Worm (Caenorhabditis elegans) whole organism, L1 larva: ENCODE results near the gene mboa-1.

ENCODE experiments used
- C04F5.9 ChIP-seq: sonication (generic microtip); optimal IDR thresholded peaks from 2 replicates; lab custom pipeline; 2016; ENCODE audit warnings: missing genetic modification characterization, missing compliant biosample characterization
- C16A3.4 ChIP-seq: fragments of 150-350 bp; optimal IDR thresholded peaks from 2 replicates; lab custom pipeline; 2014; ENCODE audit warnings: missing biosample characterization, missing genetic modification characterization
- C34B4.2 ChIP-seq: sonication (generic microtip); optimal IDR thresholded peaks from 2 replicates; lab custom pipeline; 2017; ENCODE audit warnings: mild to moderate bottlenecking, missing genetic modification characterization, missing compliant biosample characterization
- blmp-1 ChIP-seq: fragments of 150-350 bp; optimal IDR thresholded peaks from 2 replicates; lab custom pipeline; 2014; ENCODE audit warnings: missing biosample characterization, missing genetic modification characterization
- ceh-63 ChIP-seq: fragments of 200-800 bp; sonication (Bioruptor generic); optimal IDR thresholded peaks from 2 replicates; lab custom pipeline; 2018; ENCODE audit warnings: mild to moderate bottlenecking, missing genetic modification characterization, missing compliant biosample characterization
- ceh-82 ChIP-seq, 3 experiments: fragments of 150-350 bp in 1 of 3; sonication (generic microtip) in 2 of 3; optimal IDR thresholded peaks; 2 replicates each; lab custom pipeline; 2014 to 2017; ENCODE audit warnings: missing biosample characterization in 3 of 3, missing genetic modification characterization in 3 of 3
- ceh-88 ChIP-seq: fragments of 200-800 bp; sonication (Bioruptor generic); IDR thresholded peaks from 2 replicates; pipeline ENCODE4 v1.3.6; 2022; ENCODE audit warnings: missing genetic modification characterization, missing compliant biosample characterization
- dpl-1 ChIP-seq, 3 experiments: fragments of 150-350 bp in 2 of 3; sonication (generic microtip) in 1 of 3; optimal IDR thresholded peaks; 2 replicates each; lab custom pipeline; 2014 to 2017; ENCODE audit warnings: missing biosample characterization in 3 of 3, missing genetic modification characterization in 3 of 3, missing genetic modification reagents in 3 of 3
- dsc-1 ChIP-seq: sonication (generic microtip); optimal IDR thresholded peaks from 2 replicates; lab custom pipeline; 2016; ENCODE audit warnings: mild to moderate bottlenecking, missing genetic modification characterization, missing compliant biosample characterization
- elt-2 ChIP-seq: sonication (generic microtip); optimal IDR thresholded peaks from 2 replicates; lab custom pipeline; 2016; ENCODE audit warnings: missing genetic modification characterization, mild to moderate bottlenecking, inconsistent platforms, missing compliant biosample characterization, missing genetic modification reagents
- fkh-10 ChIP-seq: sonication (generic microtip); optimal IDR thresholded peaks from 2 replicates; lab custom pipeline; 2017; ENCODE audit warnings: missing biosample characterization, missing genetic modification reagents, missing genetic modification characterization
- fkh-4 ChIP-seq: sonication (generic microtip); optimal IDR thresholded peaks from 2 replicates; lab custom pipeline; 2016; ENCODE audit warnings: missing compliant biosample characterization, missing genetic modification characterization, borderline replicate concordance
- fkh-8 ChIP-seq: sonication (generic microtip); optimal IDR thresholded peaks from 2 replicates; lab custom pipeline; 2016; ENCODE audit warnings: mild to moderate bottlenecking, missing genetic modification characterization, missing compliant biosample characterization
- grh-1 ChIP-seq: fragments of 200-800 bp; sonication (Bioruptor generic); IDR thresholded peaks from 2 replicates; pipeline ENCODE4 v1.3.6; 2022; ENCODE audit warnings: missing genetic modification reagents, missing genetic modification characterization, missing compliant biosample characterization
- hlh-17 ChIP-seq: fragments of 200-800 bp; sonication (Bioruptor generic); optimal IDR thresholded peaks from 2 replicates; lab custom pipeline; 2018; ENCODE audit warnings: missing genetic modification characterization, mild to moderate bottlenecking, missing compliant biosample characterization, moderate library complexity, borderline replicate concordance
- irx-1 ChIP-seq: sonication (generic microtip); optimal IDR thresholded peaks from 2 replicates; lab custom pipeline; 2016; ENCODE audit warnings: missing genetic modification characterization, missing compliant biosample characterization
- jun-1 ChIP-seq: fragments of 150-350 bp; optimal IDR thresholded peaks from 2 replicates; lab custom pipeline; 2014; ENCODE audit warnings: missing biosample characterization, missing genetic modification reagents, missing genetic modification characterization
- lin-14 ChIP-seq: fragments of 200-800 bp; sonication (Bioruptor generic); optimal IDR thresholded peaks from 2 replicates; lab custom pipeline; 2018; ENCODE audit warnings: mild to moderate bottlenecking, missing genetic modification characterization, moderate library complexity, missing compliant biosample characterization
- lin-35 ChIP-seq, 2 experiments: fragments of 150-350 bp; optimal IDR thresholded peaks; 2 replicates each; lab custom pipeline; 2014; ENCODE audit warnings: missing biosample characterization in 2 of 2, missing genetic modification characterization in 2 of 2, missing genetic modification reagents in 2 of 2
- lir-3 ChIP-seq: sonication (generic microtip); optimal IDR thresholded peaks from 2 replicates; lab custom pipeline; 2016; ENCODE audit warnings: mild to moderate bottlenecking, missing genetic modification characterization, moderate library complexity, missing compliant biosample characterization; ENCODE audit not compliant: poor library complexity
- lsy-2 ChIP-seq, 2 experiments: fragments of 150-350 bp; optimal IDR thresholded peaks; 2 replicates each; lab custom pipeline; 2014; ENCODE audit warnings: missing biosample characterization in 2 of 2, missing genetic modification characterization in 2 of 2
- mab-9 ChIP-seq: fragments of 200-800 bp; sonication (Bioruptor generic); IDR thresholded peaks from 2 replicates; pipeline ENCODE4 v1.3.6; 2022; ENCODE audit warnings: missing genetic modification reagents, missing genetic modification characterization, missing compliant biosample characterization
- mef-2 ChIP-seq: fragments of 150-350 bp; optimal IDR thresholded peaks from 2 replicates; lab custom pipeline; 2014; ENCODE audit warnings: missing biosample characterization, missing genetic modification characterization
- mep-1 ChIP-seq: fragments of 150-350 bp; optimal IDR thresholded peaks from 2 replicates; lab custom pipeline; 2014; ENCODE audit warnings: missing biosample characterization, missing genetic modification characterization
- nhr-11 ChIP-seq: fragments of 150-350 bp; optimal IDR thresholded peaks from 2 replicates; lab custom pipeline; 2014; ENCODE audit warnings: missing biosample characterization, missing genetic modification characterization
- nhr-19 ChIP-seq: fragments of 200-800 bp; sonication (Bioruptor generic); conservative IDR thresholded peaks from 2 replicates; pipeline ENCODE4 v1.3.6; 2022; ENCODE audit warnings: missing genetic modification characterization, missing compliant biosample characterization
- nhr-20 ChIP-seq: sonication (generic microtip); optimal IDR thresholded peaks from 2 replicates; lab custom pipeline; 2016; ENCODE audit warnings: mild to moderate bottlenecking, missing genetic modification characterization, missing compliant biosample characterization
- nhr-47 ChIP-seq: sonication (generic microtip); optimal IDR thresholded peaks from 2 replicates; lab custom pipeline; 2016; ENCODE audit warnings: mild to moderate bottlenecking, missing genetic modification characterization, moderate library complexity, missing compliant biosample characterization
- nhr-71 ChIP-seq: sonication (generic microtip); optimal IDR thresholded peaks from 2 replicates; lab custom pipeline; 2016; ENCODE audit warnings: mild to moderate bottlenecking, missing genetic modification characterization, moderate library complexity, missing compliant biosample characterization
- nhr-85 ChIP-seq: sonication (generic microtip); peaks from one replicate; lab custom pipeline; 2016; ENCODE audit warnings: missing genetic modification characterization, inconsistent platforms, missing compliant biosample characterization
- nhr-90 ChIP-seq: sonication (generic microtip); optimal IDR thresholded peaks from 2 replicates; lab custom pipeline; 2016; ENCODE audit warnings: mild to moderate bottlenecking, missing genetic modification characterization, missing compliant biosample characterization; ENCODE audit not compliant: poor library complexity
- rnt-1 ChIP-seq: sonication (generic microtip); optimal IDR thresholded peaks from 2 replicates; lab custom pipeline; 2016; ENCODE audit warnings: mild to moderate bottlenecking, missing genetic modification characterization, moderate library complexity, missing compliant biosample characterization
- skn-1 ChIP-seq: fragments of 150-350 bp; optimal IDR thresholded peaks from 2 replicates; lab custom pipeline; 2014; ENCODE audit warnings: missing biosample characterization, missing genetic modification characterization
- snpc-4 ChIP-seq: fragments of 150-350 bp; optimal IDR thresholded peaks from 2 replicates; lab custom pipeline; 2014; ENCODE audit warnings: missing biosample characterization, missing genetic modification characterization
- snu-23 ChIP-seq: sonication (generic microtip); optimal IDR thresholded peaks from 2 replicates; lab custom pipeline; 2016; ENCODE audit warnings: missing genetic modification characterization, missing compliant biosample characterization
- sox-4 ChIP-seq: sonication (generic microtip); optimal IDR thresholded peaks from 2 replicates; lab custom pipeline; 2016; ENCODE audit warnings: missing genetic modification characterization, missing compliant biosample characterization
- sup-37 ChIP-seq: fragments of 200-800 bp; sonication (Bioruptor generic); optimal IDR thresholded peaks from 2 replicates; lab custom pipeline; 2018; ENCODE audit warnings: mild to moderate bottlenecking, missing genetic modification characterization, missing compliant biosample characterization
- swsn-7 ChIP-seq: sonication (generic microtip); optimal IDR thresholded peaks from 2 replicates; lab custom pipeline; 2016; ENCODE audit warnings: missing genetic modification characterization, missing compliant biosample characterization
- tbx-2 ChIP-seq: sonication (generic microtip); optimal IDR thresholded peaks from 2 replicates; lab custom pipeline; 2016; ENCODE audit warnings: missing genetic modification characterization, missing compliant biosample characterization
- tlp-1 ChIP-seq: fragments of 150-350 bp; optimal IDR thresholded peaks from 2 replicates; lab custom pipeline; 2014; ENCODE audit warnings: missing biosample characterization, missing genetic modification characterization
- unc-130 ChIP-seq: fragments of 150-350 bp; optimal IDR thresholded peaks from 2 replicates; lab custom pipeline; 2017; ENCODE audit warnings: missing biosample characterization, missing genetic modification characterization, inconsistent platforms
- unc-30 ChIP-seq: sonication (generic microtip); optimal IDR thresholded peaks from 2 replicates; lab custom pipeline; 2017; ENCODE audit warnings: missing biosample characterization, missing genetic modification characterization
- unc-62 ChIP-seq: fragments of 150-350 bp; optimal IDR thresholded peaks from 2 replicates; lab custom pipeline; 2014; ENCODE audit warnings: missing biosample characterization, missing genetic modification reagents, missing genetic modification characterization
- unc-86 ChIP-seq: sonication (generic microtip); optimal IDR thresholded peaks from 2 replicates; lab custom pipeline; 2016; ENCODE audit warnings: missing genetic modification characterization, missing compliant biosample characterization
- unc-98 ChIP-seq: fragments of 200-800 bp; sonication (Bioruptor generic); IDR thresholded peaks from 2 replicates; pipeline ENCODE4 v1.3.6; 2022; ENCODE audit warnings: missing genetic modification characterization, missing compliant biosample characterization
- zip-4 ChIP-seq: fragments of 200-800 bp; sonication (Bioruptor generic); optimal IDR thresholded peaks from 2 replicates; lab custom pipeline; 2018; ENCODE audit warnings: mild to moderate bottlenecking, missing genetic modification characterization, moderate library complexity, missing compliant biosample characterization
- ztf-11 ChIP-seq, 2 experiments: sonication (generic microtip); optimal IDR thresholded peaks; 2 replicates each; lab custom pipeline; 2016 to 2017; ENCODE audit warnings: missing genetic modification characterization in 2 of 2, missing biosample characterization in 1 of 2, missing compliant biosample characterization in 1 of 2
- ztf-4 ChIP-seq: fragments of 150-350 bp; optimal IDR thresholded peaks from 2 replicates; lab custom pipeline; 2014; ENCODE audit warnings: missing biosample characterization, missing genetic modification characterization

Gene mboa-1

DNA sequence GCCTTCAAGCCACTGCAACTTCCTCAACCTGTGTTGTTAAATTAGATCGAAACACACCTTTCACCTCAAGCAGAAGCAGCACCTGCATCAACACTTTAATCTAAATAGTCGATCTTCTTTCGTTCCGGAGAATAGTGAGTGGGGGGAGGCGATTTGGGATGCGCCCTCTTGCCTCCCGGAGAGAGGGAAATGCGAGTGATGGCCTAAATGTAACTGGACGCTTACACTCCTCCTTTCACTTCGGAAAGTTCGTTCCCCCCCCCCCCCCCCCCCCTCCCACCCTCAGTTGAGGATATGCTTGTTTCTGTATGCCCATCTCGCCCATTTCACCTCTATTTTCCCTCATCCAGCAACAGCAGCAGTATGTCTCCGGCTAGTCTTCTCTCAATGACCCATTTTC is 1.6 kb upstream of the mboa-1 start:
- TF ChIP-seq zip-4 (GFP tag; lab: Kevin White, UChicago) (no peak), ceh-63 (GFP tag; lab: Kevin White, UChicago) (no peak), irx-1 (tag; lab: Kevin White, UChicago) (no peak), hlh-17 (no peak), unc-86 (no peak), blmp-1 (tag; lab: Kevin White, UChicago) (peak; percentile 57), fkh-4 (tag; lab: Kevin White, UChicago) (no peak)

DNA sequence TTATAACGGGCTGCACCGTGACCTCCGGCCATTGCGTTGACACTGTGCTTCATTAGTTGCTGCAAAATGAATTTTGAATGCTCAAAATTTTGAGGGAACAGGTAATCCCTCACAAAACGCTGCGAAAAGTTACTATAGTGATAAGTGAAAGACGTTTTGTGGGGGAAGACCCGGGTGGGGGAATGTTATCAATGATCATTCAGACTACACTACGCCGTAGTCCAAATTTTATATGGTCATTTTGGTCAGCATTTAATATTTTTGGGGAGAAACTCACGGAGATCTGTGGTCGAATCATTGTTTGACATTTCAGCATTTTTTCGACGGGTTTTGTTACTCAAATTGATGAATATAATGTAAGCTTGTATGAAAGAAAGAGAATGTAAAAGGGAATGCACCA is 8.6 kb downstream of the mboa-1 start:
- TF ChIP-seq nhr-20 (tag; lab: Kevin White, UChicago) (peak; percentile 44), skn-1 (no peak), elt-2 (tag; lab: Kevin White, UChicago) (peak; percentile 27), unc-62 (GFP tag; lab: Kevin White, UChicago) (no peak)

DNA sequence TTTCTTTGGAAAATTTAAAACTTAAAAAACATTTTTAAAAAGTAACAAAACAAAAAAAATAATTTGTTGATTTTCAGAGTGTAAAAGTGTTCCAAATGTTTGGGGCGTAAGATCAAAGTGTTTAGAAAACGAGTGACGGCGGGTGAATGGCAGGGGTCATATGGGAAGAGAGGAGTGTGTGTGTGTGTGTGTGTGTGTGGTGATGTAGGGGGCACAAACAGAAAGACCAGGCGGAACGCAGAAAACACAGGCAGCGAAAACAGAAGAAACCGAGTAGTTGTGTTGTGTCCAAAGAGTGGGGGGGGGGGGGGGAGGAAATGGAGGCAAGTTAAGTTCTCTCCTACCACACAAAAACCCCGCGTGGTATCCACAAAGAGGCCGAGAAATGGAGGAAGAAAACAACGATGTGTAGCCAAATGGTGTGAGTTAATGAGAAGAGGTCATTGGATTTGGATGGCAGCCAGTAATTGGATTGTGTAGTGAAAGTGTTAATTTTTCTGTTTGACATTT is 9.7 kb downstream of the mboa-1 start, which contains the start of gene B0395.3:
B0395.3 (minus strand) TSS at position 51 of the 510 bp plus-strand sequence.
- TF ChIP-seq unc-130 (tag; lab: Kevin White, UChicago) (no peak), fkh-8 (tag; lab: Kevin White, UChicago) (no peak), jun-1 (tag; lab: Kevin White, UChicago) (peak; percentile 7), sup-37 (GFP tag; lab: Kevin White, UChicago) (no peak), dsc-1 (tag; lab: Kevin White, UChicago) (peak; percentile 1), ceh-88 (GFP tag; lab: Robert Waterston, UW) (no peak), lin-14 (peak; percentile 91), C16A3.4 (tag; lab: Kevin White, UChicago) (peak; percentile 17), unc-98 (GFP tag; lab: Robert Waterston, UW) (no peak), swsn-7 (no peak), nhr-90 (tag; lab: Kevin White, UChicago) (no peak), mef-2 (tag; lab: Kevin White, UChicago) (no peak), snpc-4 (tag; lab: Kevin White, UChicago) (no peak), tbx-2 (tag; lab: Kevin White, UChicago) (peak; percentile 24), nhr-85 (tag; lab: Kevin White, UChicago) (peak; percentile 82), nhr-11 (no peak), unc-30 (no peak), grh-1 (peak; percentile 39; the same call in 1 of the 2 replicates), blmp-1 (tag; lab: Kevin White, UChicago) (peak; percentile 67), dpl-1 (GFP tag; optimal IDR thresholded peaks at IDR 0.05; lab: Kevin White, UChicago) (no peak), tlp-1 (tag; lab: Kevin White, UChicago) (no peak), sox-4 (no peak), irx-1 (tag; lab: Kevin White, UChicago) (no peak), rnt-1 (tag; lab: Kevin White, UChicago) (peak; percentile 37), nhr-47 (tag; lab: Kevin White, UChicago) (peak; percentile 6), ceh-82 (tag; optimal IDR thresholded peaks at IDR 0.05; lab: Kevin White, UChicago) (no peak), elt-2 (tag; lab: Kevin White, UChicago) (no peak), nhr-71 (peak; percentile 55), snu-23 (peak; percentile 34), nhr-19 (GFP tag; lab: Robert Waterston, UW) (peak; percentile 40), fkh-10 (no peak), lir-3 (tag; lab: Kevin White, UChicago) (no peak), C04F5.9 (tag; lab: Kevin White, UChicago) (no peak), nhr-20 (tag; lab: Kevin White, UChicago) (peak; percentile 33), lin-35 (GFP tag; optimal IDR thresholded peaks at IDR 0.05; lab: Kevin White, UChicago) (peak in 1 of 2 experiments; percentile 40), mep-1 (tag; lab: Kevin White, UChicago) (peak; percentile 39), ztf-11 (tag; optimal IDR thresholded peaks at IDR 0.05; lab: Kevin White, UChicago) (no peak), ztf-4 (tag; lab: Kevin White, UChicago) (no peak), lsy-2 (tag; optimal IDR thresholded peaks at IDR 0.05; lab: Kevin White, UChicago) (peak in 1 of 2 experiments; percentile 22), mab-9 (GFP tag; lab: Robert Waterston, UW) (no peak), C34B4.2 (tag; lab: Kevin White, UChicago) (no peak)
- TF ChIP-seq, all 84 proteins: peak for 17
